Worm (Caenorhabditis elegans): ENCODE data around the gene try-9.

The try-9 gene

DNA sequence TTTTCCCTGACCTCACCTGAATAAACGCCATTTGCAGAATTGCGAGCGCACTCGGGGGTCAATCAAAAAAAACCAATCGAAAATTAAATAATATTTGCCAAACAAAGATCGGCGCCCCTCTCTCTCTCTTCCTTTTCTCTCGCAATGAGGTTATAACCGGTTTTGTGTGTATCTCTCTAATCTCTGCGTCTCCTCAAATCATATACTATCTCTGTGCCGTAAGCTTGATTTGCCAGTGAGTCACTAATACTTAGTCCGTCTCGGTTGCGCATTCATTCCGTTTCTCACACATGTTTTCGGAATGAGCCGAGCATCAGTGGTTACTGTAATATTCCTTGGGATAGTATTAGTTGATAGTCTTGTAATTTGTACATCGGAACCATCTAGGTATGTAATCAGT lies 5.9 kb upstream of the try-9 start:
- no peak for TF ChIP-seq nhr-129 (tag; optimal IDR thresholded peaks at IDR 0.05)
- peak; percentile 37 for TF ChIP-seq fos-1 (tag; optimal IDR thresholded peaks at IDR 0.05)
- TF ChIP-seq C34F6.9 (tag; optimal IDR thresholded peaks at IDR 0.05), result no peak
- peak; percentile 25 for TF ChIP-seq sma-3 (GFP tag; optimal IDR thresholded peaks at IDR 0.05)
- peak; percentile 41 for TF ChIP-seq F13H6.1 (tag; optimal IDR thresholded peaks at IDR 0.05)

DNA sequence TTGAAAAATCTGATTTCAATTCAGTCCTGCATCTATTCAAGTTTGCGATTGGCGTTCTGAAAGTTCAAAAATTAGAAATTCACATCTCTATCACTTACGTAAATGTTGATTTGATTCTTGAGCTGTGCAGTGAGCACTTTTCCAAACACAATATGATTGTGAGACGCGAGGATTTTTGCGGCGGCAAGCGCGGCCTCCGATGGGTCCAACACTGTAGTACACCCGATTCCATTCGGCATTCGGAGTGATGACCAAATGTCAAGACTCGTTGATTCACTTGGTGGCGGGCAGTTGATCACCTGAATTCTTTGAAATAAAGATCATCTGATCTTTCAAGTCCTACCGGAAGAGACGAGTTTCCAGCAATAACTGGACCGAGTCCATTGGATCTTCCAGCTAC lies 1.7 kb downstream of the try-9 start:
- TF ChIP-seq elt-1 (tag; optimal IDR thresholded peaks at IDR 0.05), result no peak
- TF ChIP-seq lin-11 (tag; optimal IDR thresholded peaks at IDR 0.05), result no peak
- TF ChIP-seq R02D3.7 (tag; optimal IDR thresholded peaks at IDR 0.05), result no peak
- TF ChIP-seq ama-1 (optimal IDR thresholded peaks at IDR 0.05), result no peak
- no peak for TF ChIP-seq unc-55 (GFP tag; optimal IDR thresholded peaks at IDR 0.05)
- no peak for TF ChIP-seq nhr-129 (tag; optimal IDR thresholded peaks at IDR 0.05)
- no peak for TF ChIP-seq lin-39 (tag; optimal IDR thresholded peaks at IDR 0.05)
- TF ChIP-seq egl-27 (tag; optimal IDR thresholded peaks at IDR 0.05), result no peak
- no peak for TF ChIP-seq fos-1 (tag; optimal IDR thresholded peaks at IDR 0.05)
- TF ChIP-seq unc-62 (GFP tag; optimal IDR thresholded peaks at IDR 0.05), result no peak
- no peak for TF ChIP-seq mdl-1 (tag; optimal IDR thresholded peaks at IDR 0.05)
- no peak for TF ChIP-seq blmp-1 (tag; optimal IDR thresholded peaks at IDR 0.05; ENCODE audit: insufficient read depth)
- no peak for TF ChIP-seq snpc-4 (tag; optimal IDR thresholded peaks at IDR 0.05)
- no peak for TF ChIP-seq ceh-82 (tag; optimal IDR thresholded peaks at IDR 0.05)
- no peak for TF ChIP-seq gmeb-1 (tag; optimal IDR thresholded peaks at IDR 0.05)

DNA sequence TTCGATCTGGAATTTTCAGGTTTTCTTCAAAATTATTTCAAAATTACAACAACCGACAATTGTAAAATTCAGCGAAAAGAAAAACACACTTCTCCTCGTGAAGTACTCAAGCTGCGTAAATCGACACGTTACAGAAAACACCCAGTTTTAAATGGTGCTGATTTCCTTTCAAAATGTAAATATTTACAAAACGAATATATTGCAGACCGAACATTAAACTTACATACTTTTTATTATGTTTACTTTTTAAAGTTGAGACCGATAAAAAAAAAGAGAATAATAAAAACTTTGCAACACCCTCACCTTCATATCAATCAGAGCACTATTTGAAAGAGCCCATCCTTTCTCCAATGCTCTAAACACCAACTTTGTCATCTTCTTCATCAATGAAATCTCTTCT lies 2.8 kb downstream of the try-9 start:
- TF ChIP-seq mab-5 (tag; optimal IDR thresholded peaks at IDR 0.05) (no peak), nhr-25 (tag; optimal IDR thresholded peaks at IDR 0.05) (no peak), ztf-11 (tag; optimal IDR thresholded peaks at IDR 0.05) (no peak), unc-62 (GFP tag; optimal IDR thresholded peaks at IDR 0.05) (no peak), nhr-6 (tag; optimal IDR thresholded peaks at IDR 0.05) (no peak), egl-27 (tag; optimal IDR thresholded peaks at IDR 0.05) (no peak), lin-13 (GFP tag; optimal IDR thresholded peaks at IDR 0.05) (no peak), ceh-16 (tag; optimal IDR thresholded peaks at IDR 0.05) (no peak), C34F6.9 (tag; optimal IDR thresholded peaks at IDR 0.05) (no peak), ztf-4 (tag; optimal IDR thresholded peaks at IDR 0.05) (no peak), sma-3 (GFP tag; optimal IDR thresholded peaks at IDR 0.05) (no peak), elt-1 (tag; optimal IDR thresholded peaks at IDR 0.05) (no peak), nhr-237 (tag; optimal IDR thresholded peaks at IDR 0.05) (no peak), lin-39 (tag; optimal IDR thresholded peaks at IDR 0.05) (no peak)

DNA sequence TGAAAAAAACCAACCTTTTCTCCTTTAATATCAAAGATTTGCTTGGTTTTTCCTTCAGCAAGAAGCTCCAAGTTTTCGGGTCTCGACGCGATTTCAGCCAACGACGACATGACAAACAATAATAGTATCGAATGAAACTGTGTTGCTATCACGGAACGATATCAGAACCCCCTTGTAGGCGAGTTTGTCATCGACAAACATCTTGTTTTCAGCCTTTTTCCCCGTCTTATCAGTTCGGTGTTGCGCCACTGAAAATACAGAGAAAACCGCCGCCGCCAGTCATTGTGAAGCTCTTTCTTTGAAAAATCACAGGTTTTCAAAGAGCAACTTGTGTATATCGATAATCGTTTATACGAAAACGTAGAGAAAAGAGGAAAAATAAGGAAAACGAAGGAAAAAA lies 4.4 kb downstream of the try-9 start, which contains the start of gene paic-1:
paic-1 (minus strand) TSS at position 120 of the 400 bp plus-strand sequence.
- TF ChIP-seq fos-1 (tag; optimal IDR thresholded peaks at IDR 0.05) (peak; percentile 57), nhr-10 (tag; optimal IDR thresholded peaks at IDR 0.05) (no peak), nhr-6 (tag; optimal IDR thresholded peaks at IDR 0.05) (no peak), crh-2 (tag; optimal IDR thresholded peaks at IDR 0.05) (peak; percentile 3)

DNA sequence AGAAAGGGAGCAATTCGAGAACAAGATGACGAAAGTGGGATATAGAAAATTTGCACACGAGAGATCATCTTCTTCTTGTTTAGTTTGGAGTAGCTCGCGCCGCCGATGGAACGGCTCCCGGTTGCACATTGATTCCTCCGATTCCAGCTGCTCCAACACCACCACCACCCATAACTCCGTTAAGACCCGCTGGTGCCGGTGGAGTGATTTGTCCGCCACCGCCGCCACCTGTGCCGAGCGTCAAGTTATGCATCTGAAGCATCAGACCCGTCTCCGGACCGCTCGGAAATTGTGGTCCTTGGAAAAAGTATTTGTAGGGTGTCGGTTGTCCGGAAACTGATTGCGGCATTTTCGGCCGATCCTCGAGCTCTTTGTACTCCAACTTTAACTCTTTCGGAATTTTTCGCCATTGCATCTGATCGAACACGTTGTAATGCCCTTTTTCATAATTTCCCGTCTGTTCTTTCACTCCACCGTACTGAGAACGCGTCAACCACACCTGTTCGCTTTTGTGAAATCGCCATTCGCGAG lies 4.9 kb downstream of the try-9 start:
- TF ChIP-seq unc-62 (GFP tag; optimal IDR thresholded peaks at IDR 0.05) (no peak), nhr-12 (tag; optimal IDR thresholded peaks at IDR 0.05) (no peak), mab-5 (tag; optimal IDR thresholded peaks at IDR 0.05) (no peak), peb-1 (tag; optimal IDR thresholded peaks at IDR 0.05) (no peak), Y55F3AM.14 (GFP tag; optimal IDR thresholded peaks at IDR 0.05) (no peak), mbf-1 (tag; optimal IDR thresholded peaks at IDR 0.05) (no peak), nhr-129 (tag; optimal IDR thresholded peaks at IDR 0.05) (no peak), egl-27 (tag; optimal IDR thresholded peaks at IDR 0.05) (no peak)

DNA sequence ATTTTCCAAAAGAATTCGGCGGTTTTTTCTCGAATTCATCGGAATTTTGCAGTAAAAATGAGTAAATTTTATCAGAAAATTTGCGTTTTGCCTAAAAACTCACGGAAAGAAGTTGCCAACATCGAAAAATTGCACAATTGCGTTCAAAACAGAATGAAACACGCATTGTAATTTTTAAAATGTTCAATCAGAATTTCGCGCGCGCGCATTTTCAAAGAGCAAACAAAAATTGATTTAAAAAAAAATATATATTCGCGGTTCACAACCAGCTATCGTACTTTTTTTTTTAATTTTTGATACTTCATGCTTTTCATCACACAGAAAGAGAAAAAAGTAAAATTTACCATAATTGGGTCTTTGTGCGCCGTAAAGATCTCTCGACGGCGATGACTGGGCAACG lies 6.9 kb downstream of the try-9 start:
- TF ChIP-seq nhr-10 (tag; optimal IDR thresholded peaks at IDR 0.05) (no peak), nhr-21 (tag; optimal IDR thresholded peaks at IDR 0.05) (no peak), snpc-4 (tag; optimal IDR thresholded peaks at IDR 0.05) (no peak)

Data from whole organism, L2 larva.